Fruit fly (Drosophila melanogaster) whole organism, prepupa: Measurements from ENCODE around the gene Atg1.

Experiments used
- CG1621 ChIP-seq: fragments of 200-800 bp; sonication (Bioruptor generic); optimal IDR thresholded peaks from 3 replicates; lab custom pipeline; 2018; ENCODE audit warnings: missing biosample characterization, mild to moderate bottlenecking, missing genetic modification characterization
- CG34406 ChIP-seq: fragments of 200-800 bp; sonication (Bioruptor generic); optimal IDR thresholded peaks from 3 replicates; lab custom pipeline; 2016; ENCODE audit warnings: missing biosample characterization, missing genetic modification characterization
- CG6276 ChIP-seq: fragments of 200-800 bp; sonication (Bioruptor generic); optimal IDR thresholded peaks from 2 replicates; lab custom pipeline; 2017; ENCODE audit warnings: missing biosample characterization, mild to moderate bottlenecking, missing genetic modification characterization
- CG9139 ChIP-seq: fragments of 200-800 bp; sonication (Bioruptor generic); optimal IDR thresholded peaks from 3 replicates; lab custom pipeline; 2017; ENCODE audit warnings: missing biosample characterization, mild to moderate bottlenecking, missing genetic modification characterization
- Gug ChIP-seq: fragments of 200-800 bp; sonication (Bioruptor generic); IDR thresholded peaks from 2 replicates; pipeline ENCODE4 v1.3.6; 2022; ENCODE audit warnings: missing biosample characterization, missing genetic modification characterization
- Lpt ChIP-seq: fragments of 200-800 bp; sonication (Bioruptor generic); optimal IDR thresholded peaks from 3 replicates; lab custom pipeline; 2016; ENCODE audit warnings: missing biosample characterization, missing genetic modification characterization
- lz ChIP-seq: fragments of 200-800 bp; sonication (Bioruptor generic); optimal IDR thresholded peaks from 3 replicates; lab custom pipeline; 2016; ENCODE audit warnings: missing biosample characterization, missing genetic modification characterization
- net ChIP-seq: fragments of 200-800 bp; sonication (Bioruptor generic); optimal IDR thresholded peaks from 3 replicates; lab custom pipeline; 2016; ENCODE audit warnings: missing biosample characterization, missing genetic modification characterization

DNA sequence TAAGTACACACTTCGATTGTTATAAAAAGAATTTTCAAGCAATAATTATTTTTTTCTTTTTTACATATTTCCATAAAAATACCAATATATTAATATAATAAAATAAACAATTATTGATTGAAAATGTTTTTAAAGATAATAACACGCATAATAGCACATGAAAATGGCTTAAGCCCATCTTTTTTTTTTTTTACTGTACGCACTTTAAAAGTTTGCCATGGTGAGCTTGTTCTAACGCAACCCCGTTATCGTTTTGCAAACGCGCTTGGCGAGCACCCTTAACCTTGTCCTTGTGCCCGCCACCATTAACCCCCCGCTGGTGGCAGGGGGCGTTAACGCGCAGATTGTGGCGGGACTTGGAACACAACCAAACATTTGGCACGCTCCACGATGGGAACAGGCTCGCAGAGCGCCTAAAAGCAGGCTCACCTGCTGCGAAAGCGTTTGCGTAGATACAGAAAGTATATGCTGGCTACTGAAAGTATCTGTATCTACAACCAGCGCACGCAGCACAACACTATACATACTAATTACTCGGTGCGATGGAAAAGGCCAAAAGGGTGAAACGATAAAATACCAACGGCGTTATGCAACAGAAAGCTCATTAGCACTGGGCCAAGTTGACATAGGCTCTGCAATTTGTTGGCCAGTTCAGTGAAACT lies 29.1 kb upstream of the Atg1 start:
- no peak for TF ChIP-seq CG9139
- no peak for TF ChIP-seq lz
- no peak for TF ChIP-seq Gug
- TF ChIP-seq CG6276 (GFP tag; lab: Kevin White, UChicago): no peak
- TF ChIP-seq Lpt (GFP tag; lab: Kevin White, UChicago): no peak
- TF ChIP-seq CG34406: no peak
- no peak for TF ChIP-seq net (GFP tag; lab: Kevin White, UChicago)
- no peak for TF ChIP-seq CG1621 (tag; lab: Kevin White, UChicago)
